Worm (Caenorhabditis elegans) whole organism, L1 larva: ENCODE data around the gene cutl-2.
A peak's percentile ranks its signal among the peaks of the same experiment; 100 is the strongest.

ENCODE experiments used
- F16B12.6 ChIP-seq: fragments of 150-350 bp; optimal IDR thresholded peaks from 2 replicates; lab custom pipeline; 2014; ENCODE audit warnings: missing biosample characterization, missing genetic modification characterization
- aha-1 ChIP-seq: fragments of 150-350 bp; optimal IDR thresholded peaks from 2 replicates; lab custom pipeline; 2014; ENCODE audit warnings: missing biosample characterization, missing genetic modification characterization
- aly-2 ChIP-seq: fragments of 150-350 bp; optimal IDR thresholded peaks from 2 replicates; lab custom pipeline; 2014; ENCODE audit warnings: missing biosample characterization, missing genetic modification characterization
- ceh-8 ChIP-seq: fragments of 200-800 bp; sonication (Bioruptor generic); optimal IDR thresholded peaks from 2 replicates; lab custom pipeline; 2018; ENCODE audit warnings: mild to moderate bottlenecking, missing genetic modification characterization, moderate library complexity, missing compliant biosample characterization
- ceh-82 ChIP-seq, 3 experiments: fragments of 150-350 bp in 1 of 3; sonication (generic microtip) in 2 of 3; optimal IDR thresholded peaks; 2 replicates each; lab custom pipeline; 2014 to 2017; ENCODE audit warnings: missing biosample characterization in 3 of 3, missing genetic modification characterization in 3 of 3
- ceh-90 ChIP-seq: sonication (generic microtip); optimal IDR thresholded peaks from 2 replicates; lab custom pipeline; 2016; ENCODE audit warnings: missing genetic modification characterization, missing compliant biosample characterization
- dpl-1 ChIP-seq, 3 experiments: fragments of 150-350 bp in 2 of 3; sonication (generic microtip) in 1 of 3; optimal IDR thresholded peaks; 2 replicates each; lab custom pipeline; 2014 to 2017; ENCODE audit warnings: missing biosample characterization in 3 of 3, missing genetic modification characterization in 3 of 3, missing genetic modification reagents in 3 of 3
- dsc-1 ChIP-seq: sonication (generic microtip); optimal IDR thresholded peaks from 2 replicates; lab custom pipeline; 2016; ENCODE audit warnings: mild to moderate bottlenecking, missing genetic modification characterization, missing compliant biosample characterization
- egl-13 ChIP-seq: sonication (generic microtip); optimal IDR thresholded peaks from 2 replicates; lab custom pipeline; 2016; ENCODE audit warnings: missing genotype, missing genetic modification reagents, missing genetic modification characterization, missing compliant biosample characterization
- elt-2 ChIP-seq: sonication (generic microtip); optimal IDR thresholded peaks from 2 replicates; lab custom pipeline; 2016; ENCODE audit warnings: missing genetic modification characterization, mild to moderate bottlenecking, inconsistent platforms, missing compliant biosample characterization, missing genetic modification reagents
- fkh-10 ChIP-seq: sonication (generic microtip); optimal IDR thresholded peaks from 2 replicates; lab custom pipeline; 2017; ENCODE audit warnings: missing biosample characterization, missing genetic modification reagents, missing genetic modification characterization
- fkh-4 ChIP-seq: sonication (generic microtip); optimal IDR thresholded peaks from 2 replicates; lab custom pipeline; 2016; ENCODE audit warnings: missing compliant biosample characterization, missing genetic modification characterization, borderline replicate concordance
- fkh-8 ChIP-seq: sonication (generic microtip); optimal IDR thresholded peaks from 2 replicates; lab custom pipeline; 2016; ENCODE audit warnings: mild to moderate bottlenecking, missing genetic modification characterization, missing compliant biosample characterization
- fos-1 ChIP-seq: fragments of 150-350 bp; optimal IDR thresholded peaks from 2 replicates; lab custom pipeline; 2014; ENCODE audit warnings: missing biosample characterization, missing genetic modification characterization
- hlh-17 ChIP-seq: fragments of 200-800 bp; sonication (Bioruptor generic); optimal IDR thresholded peaks from 2 replicates; lab custom pipeline; 2018; ENCODE audit warnings: missing genetic modification characterization, mild to moderate bottlenecking, missing compliant biosample characterization, moderate library complexity, borderline replicate concordance
- hlh-4 ChIP-seq: sonication (generic microtip); optimal IDR thresholded peaks from 2 replicates; lab custom pipeline; 2016; ENCODE audit warnings: mild to moderate bottlenecking, missing genetic modification characterization, missing compliant biosample characterization
- hpl-2 ChIP-seq: fragments of 150-350 bp; optimal IDR thresholded peaks from 2 replicates; lab custom pipeline; 2014; ENCODE audit warnings: missing biosample characterization, missing genetic modification reagents, missing genetic modification characterization
- jun-1 ChIP-seq: fragments of 150-350 bp; optimal IDR thresholded peaks from 2 replicates; lab custom pipeline; 2014; ENCODE audit warnings: missing biosample characterization, missing genetic modification reagents, missing genetic modification characterization
- lin-13 ChIP-seq: fragments of 150-350 bp; optimal IDR thresholded peaks from 2 replicates; lab custom pipeline; 2014; ENCODE audit warnings: missing biosample characterization, missing genetic modification reagents, missing genetic modification characterization
- lin-14 ChIP-seq: fragments of 200-800 bp; sonication (Bioruptor generic); optimal IDR thresholded peaks from 2 replicates; lab custom pipeline; 2018; ENCODE audit warnings: mild to moderate bottlenecking, missing genetic modification characterization, moderate library complexity, missing compliant biosample characterization
- lsy-2 ChIP-seq, 2 experiments: fragments of 150-350 bp; optimal IDR thresholded peaks; 2 replicates each; lab custom pipeline; 2014; ENCODE audit warnings: missing biosample characterization in 2 of 2, missing genetic modification characterization in 2 of 2
- mab-9 ChIP-seq: fragments of 200-800 bp; sonication (Bioruptor generic); IDR thresholded peaks from 2 replicates; pipeline ENCODE4 v1.3.6; 2022; ENCODE audit warnings: missing genetic modification reagents, missing genetic modification characterization, missing compliant biosample characterization
- mdl-1 ChIP-seq, 2 experiments: fragments of 150-350 bp; optimal IDR thresholded peaks; 2 replicates each; lab custom pipeline; 2014 to 2017; ENCODE audit warnings: missing biosample characterization in 2 of 2, missing genetic modification characterization in 2 of 2, inconsistent platforms in 1 of 2
- mef-2 ChIP-seq: fragments of 150-350 bp; optimal IDR thresholded peaks from 2 replicates; lab custom pipeline; 2014; ENCODE audit warnings: missing biosample characterization, missing genetic modification characterization
- nhr-11 ChIP-seq: fragments of 150-350 bp; optimal IDR thresholded peaks from 2 replicates; lab custom pipeline; 2014; ENCODE audit warnings: missing biosample characterization, missing genetic modification characterization
- nhr-12 ChIP-seq: sonication (generic microtip); optimal IDR thresholded peaks from 2 replicates; lab custom pipeline; 2017; ENCODE audit warnings: missing biosample characterization, missing genetic modification characterization
- nhr-28 ChIP-seq: fragments of 150-350 bp; optimal IDR thresholded peaks from 2 replicates; lab custom pipeline; 2014; ENCODE audit warnings: missing biosample characterization, missing genetic modification characterization
- nhr-47 ChIP-seq: sonication (generic microtip); optimal IDR thresholded peaks from 2 replicates; lab custom pipeline; 2016; ENCODE audit warnings: mild to moderate bottlenecking, missing genetic modification characterization, moderate library complexity, missing compliant biosample characterization
- nhr-84 ChIP-seq: sonication (generic microtip); optimal IDR thresholded peaks from 2 replicates; lab custom pipeline; 2017; ENCODE audit warnings: missing biosample characterization, missing genetic modification characterization
- nhr-85 ChIP-seq: sonication (generic microtip); peaks from one replicate; lab custom pipeline; 2016; ENCODE audit warnings: missing genetic modification characterization, inconsistent platforms, missing compliant biosample characterization
- nhr-90 ChIP-seq: sonication (generic microtip); optimal IDR thresholded peaks from 2 replicates; lab custom pipeline; 2016; ENCODE audit warnings: mild to moderate bottlenecking, missing genetic modification characterization, missing compliant biosample characterization; ENCODE audit not compliant: poor library complexity
- pag-3 ChIP-seq: sonication (generic microtip); optimal IDR thresholded peaks from 2 replicates; lab custom pipeline; 2017; ENCODE audit warnings: missing genetic modification characterization, mild to moderate bottlenecking, missing compliant biosample characterization, antibody characterized with exemption, borderline replicate concordance; ENCODE audit not compliant: insufficient read depth
- pqm-1 ChIP-seq: sonication (generic microtip); optimal IDR thresholded peaks from 3 replicates; lab custom pipeline; 2017; ENCODE audit warnings: missing biosample characterization, missing genetic modification characterization
- rnt-1 ChIP-seq: sonication (generic microtip); optimal IDR thresholded peaks from 2 replicates; lab custom pipeline; 2016; ENCODE audit warnings: mild to moderate bottlenecking, missing genetic modification characterization, moderate library complexity, missing compliant biosample characterization
- skn-1 ChIP-seq: fragments of 150-350 bp; optimal IDR thresholded peaks from 2 replicates; lab custom pipeline; 2014; ENCODE audit warnings: missing biosample characterization, missing genetic modification characterization
- snpc-4 ChIP-seq: fragments of 150-350 bp; optimal IDR thresholded peaks from 2 replicates; lab custom pipeline; 2014; ENCODE audit warnings: missing biosample characterization, missing genetic modification characterization
- sox-4 ChIP-seq: sonication (generic microtip); optimal IDR thresholded peaks from 2 replicates; lab custom pipeline; 2016; ENCODE audit warnings: missing genetic modification characterization, missing compliant biosample characterization
- sptf-1 ChIP-seq: fragments of 150-350 bp; optimal IDR thresholded peaks from 2 replicates; lab custom pipeline; 2014; ENCODE audit warnings: missing biosample characterization, missing genetic modification characterization
- sup-37 ChIP-seq: fragments of 200-800 bp; sonication (Bioruptor generic); optimal IDR thresholded peaks from 2 replicates; lab custom pipeline; 2018; ENCODE audit warnings: mild to moderate bottlenecking, missing genetic modification characterization, missing compliant biosample characterization
- tbx-2 ChIP-seq: sonication (generic microtip); optimal IDR thresholded peaks from 2 replicates; lab custom pipeline; 2016; ENCODE audit warnings: missing genetic modification characterization, missing compliant biosample characterization
- tlp-1 ChIP-seq: fragments of 150-350 bp; optimal IDR thresholded peaks from 2 replicates; lab custom pipeline; 2014; ENCODE audit warnings: missing biosample characterization, missing genetic modification characterization
- unc-130 ChIP-seq: fragments of 150-350 bp; optimal IDR thresholded peaks from 2 replicates; lab custom pipeline; 2017; ENCODE audit warnings: missing biosample characterization, missing genetic modification characterization, inconsistent platforms
- unc-62 ChIP-seq: fragments of 150-350 bp; optimal IDR thresholded peaks from 2 replicates; lab custom pipeline; 2014; ENCODE audit warnings: missing biosample characterization, missing genetic modification reagents, missing genetic modification characterization
- unc-86 ChIP-seq: sonication (generic microtip); optimal IDR thresholded peaks from 2 replicates; lab custom pipeline; 2016; ENCODE audit warnings: missing genetic modification characterization, missing compliant biosample characterization
- unc-98 ChIP-seq: fragments of 200-800 bp; sonication (Bioruptor generic); IDR thresholded peaks from 2 replicates; pipeline ENCODE4 v1.3.6; 2022; ENCODE audit warnings: missing genetic modification characterization, missing compliant biosample characterization
- xbp-1 ChIP-seq: sonication (generic microtip); optimal IDR thresholded peaks from 2 replicates; lab custom pipeline; 2016; ENCODE audit warnings: missing genetic modification characterization, missing compliant biosample characterization
- zip-4 ChIP-seq: fragments of 200-800 bp; sonication (Bioruptor generic); optimal IDR thresholded peaks from 2 replicates; lab custom pipeline; 2018; ENCODE audit warnings: mild to moderate bottlenecking, missing genetic modification characterization, moderate library complexity, missing compliant biosample characterization
- ztf-4 ChIP-seq: fragments of 150-350 bp; optimal IDR thresholded peaks from 2 replicates; lab custom pipeline; 2014; ENCODE audit warnings: missing biosample characterization, missing genetic modification characterization

cutl-2 gene

DNA sequence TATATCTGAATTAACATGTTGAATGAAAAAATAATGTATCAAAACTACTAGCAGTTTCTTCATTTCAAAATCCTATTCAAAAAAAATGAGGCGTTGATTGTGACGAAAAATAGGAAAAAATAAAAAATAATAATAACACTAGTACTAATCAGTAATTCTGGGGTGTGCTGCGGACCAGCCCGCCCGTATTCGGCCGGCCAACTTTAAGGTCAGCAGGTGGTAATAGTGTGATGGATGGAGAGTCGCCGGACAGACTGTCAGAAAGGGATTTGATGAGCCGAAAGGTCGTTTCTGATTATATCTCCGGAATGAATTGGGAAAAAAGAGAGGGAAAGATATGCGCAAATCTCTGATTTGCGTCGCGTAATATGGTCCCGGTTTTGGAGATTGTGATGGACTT, at the start of gene cutl-2:
Gene cutl-2, minus strand, starts transcription at position 210 of the 400 bp plus-strand sequence.
- TF ChIP-seq tbx-2 (no peak), hlh-4 (tag; lab: Kevin White, UChicago) (no peak), fkh-4 (tag; lab: Kevin White, UChicago) (no peak), mdl-1 (tag; optimal IDR thresholded peaks at IDR 0.05; lab: Kevin White, UChicago) (no peak), F16B12.6 (tag; lab: Kevin White, UChicago) (no peak), tlp-1 (tag; lab: Kevin White, UChicago) (no peak), snpc-4 (tag; lab: Kevin White, UChicago) (no peak), fkh-10 (no peak), nhr-12 (tag; lab: Kevin White, UChicago) (no peak)

DNA sequence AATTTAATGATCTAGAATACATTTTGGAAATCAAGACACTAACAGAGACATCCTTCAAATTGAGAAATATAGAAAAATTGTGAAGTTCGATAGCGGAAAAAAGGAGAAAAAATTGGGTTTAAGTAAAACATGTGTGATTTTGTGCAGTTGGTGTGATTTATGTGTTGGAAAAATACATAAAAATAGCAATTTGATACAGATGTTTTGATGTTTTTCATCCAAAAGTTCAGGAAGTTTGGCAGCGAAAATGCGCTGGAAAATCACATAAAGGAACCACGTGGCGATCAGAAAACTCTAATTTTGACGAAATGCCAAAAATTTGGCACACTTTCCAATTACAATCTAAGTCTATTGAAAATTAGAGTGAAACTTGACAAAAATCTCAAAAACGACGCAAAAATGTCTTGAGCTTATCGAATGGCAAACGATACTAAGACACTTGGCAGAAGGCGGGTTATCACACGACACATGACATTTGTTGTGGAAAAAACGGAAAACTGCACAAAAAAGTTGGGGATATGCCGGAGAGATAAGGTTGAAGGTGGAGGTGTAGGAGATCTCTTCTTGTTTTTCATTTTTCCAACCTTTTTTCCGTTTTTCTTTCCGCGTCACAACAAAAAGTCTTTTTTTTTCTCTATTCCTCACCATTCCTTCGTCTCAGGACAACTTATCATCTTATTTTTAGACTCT, 49.6 kb upstream of the cutl-2 start, which contains the start of gene ZK1321.4:
Gene ZK1321.4, minus strand, starts transcription at position 51 of the 690 bp plus-strand sequence.
- no peak for TF ChIP-seq nhr-84 (tag; lab: Kevin White, UChicago)
- TF ChIP-seq nhr-47 (tag; lab: Kevin White, UChicago): no peak
- TF ChIP-seq ceh-8 (GFP tag; lab: Kevin White, UChicago): no peak
- TF ChIP-seq hlh-4 (tag; lab: Kevin White, UChicago): no peak
- no peak for TF ChIP-seq nhr-12 (tag; lab: Kevin White, UChicago)
- no peak for TF ChIP-seq sox-4
- TF ChIP-seq rnt-1 (tag; lab: Kevin White, UChicago): peak; percentile 58
- TF ChIP-seq egl-13 (tag; lab: Kevin White, UChicago): no peak
- no peak for TF ChIP-seq ztf-4 (tag; lab: Kevin White, UChicago)
- no peak for TF ChIP-seq sptf-1 (tag; lab: Kevin White, UChicago)
- no peak for TF ChIP-seq aha-1 (tag; lab: Kevin White, UChicago)
- TF ChIP-seq pqm-1 (tag; lab: Kevin White, UChicago): no peak
- peak; percentile 77 for TF ChIP-seq dsc-1 (tag; lab: Kevin White, UChicago)
- no peak for TF ChIP-seq fkh-8
- TF ChIP-seq jun-1 (tag; lab: Kevin White, UChicago): no peak
- peak; percentile 41 for TF ChIP-seq unc-130 (tag; lab: Kevin White, UChicago)
- TF ChIP-seq fkh-4 (tag; lab: Kevin White, UChicago): peak; percentile 4
- peak; percentile 35 for TF ChIP-seq lin-14 (GFP tag; lab: Kevin White, UChicago)
- TF ChIP-seq ceh-82 (tag; optimal IDR thresholded peaks at IDR 0.05; lab: Kevin White, UChicago): no peak
- no peak for TF ChIP-seq unc-62 (GFP tag; lab: Kevin White, UChicago)
- no peak for TF ChIP-seq elt-2 (tag; lab: Kevin White, UChicago)
- no peak for TF ChIP-seq unc-98 (GFP tag; lab: Robert Waterston, UW)
- no peak for TF ChIP-seq xbp-1
- TF ChIP-seq sup-37 (GFP tag; lab: Kevin White, UChicago): no peak
- TF ChIP-seq nhr-90: no peak
- no peak for TF ChIP-seq hlh-17
- no peak for TF ChIP-seq nhr-11
- TF ChIP-seq dpl-1 (GFP tag; optimal IDR thresholded peaks at IDR 0.05; lab: Kevin White, UChicago): no peak
- TF ChIP-seq mab-9: no peak
- TF ChIP-seq zip-4 (GFP tag; lab: Kevin White, UChicago): no peak
- no peak for TF ChIP-seq nhr-28 (tag; lab: Kevin White, UChicago)
- no peak for TF ChIP-seq nhr-85
- no peak for TF ChIP-seq mef-2 (tag; lab: Kevin White, UChicago)
- TF ChIP-seq fos-1 (tag; lab: Kevin White, UChicago): no peak
- TF ChIP-seq snpc-4 (tag; lab: Kevin White, UChicago): no peak
- TF ChIP-seq hpl-2 (GFP tag; lab: Kevin White, UChicago): no peak
- no peak for TF ChIP-seq aly-2 (tag; lab: Kevin White, UChicago)
- no peak for TF ChIP-seq skn-1 (tag; lab: Kevin White, UChicago)
- TF ChIP-seq ceh-90 (tag; lab: Kevin White, UChicago): no peak
- no peak for TF ChIP-seq unc-86
- peak; percentile 97 for TF ChIP-seq pag-3 (tag; lab: Kevin White, UChicago)
- TF ChIP-seq tbx-2: no peak
- no peak for TF ChIP-seq lin-13 (GFP tag; lab: Kevin White, UChicago)
- no peak for TF ChIP-seq lsy-2 (tag; optimal IDR thresholded peaks at IDR 0.05; lab: Kevin White, UChicago)
